Worm (Caenorhabditis elegans): ENCODE data around the gene fbxa-137.

Gene fbxa-137

ce11 chrV:2278543-2278942 is at the start of gene fbxa-137:
TSS of gene fbxa-137 (plus strand) at chrV:2278816.
- no peak for TF ChIP-seq nhr-43 (tag; optimal IDR thresholded peaks at IDR 0.05; ENCODE audit: poor library complexity, severe bottlenecking)

ce11 chrV:2230912-2231311 is 47.7 kb upstream of the fbxa-137 start, which contains the start of gene nhr-134:
TSS of gene nhr-134 (plus strand) at chrV:2231223.
- TF ChIP-seq ceh-16 (tag; optimal IDR thresholded peaks at IDR 0.05) (no peak), nhr-237 (tag; optimal IDR thresholded peaks at IDR 0.05) (no peak), pha-4 (tag; optimal IDR thresholded peaks at IDR 0.05) (peak; percentile 63), elt-2 (tag; optimal IDR thresholded peaks at IDR 0.05) (peak; percentile 53), elt-3 (tag; optimal IDR thresholded peaks at IDR 0.05) (no peak), snpc-4 (tag; optimal IDR thresholded peaks at IDR 0.05) (peak; percentile 34)

ce11 chrV:2233177-2233576 is 45.4 kb upstream of the fbxa-137 start, which contains the start of gene nhr-96:
TSS of gene nhr-96 (plus strand) at chrV:2233477.
- no peak for TF ChIP-seq snpc-4 (tag; optimal IDR thresholded peaks at IDR 0.05)
- no peak for TF ChIP-seq ztf-11 (tag; optimal IDR thresholded peaks at IDR 0.05)
- TF ChIP-seq ama-1 (optimal IDR thresholded peaks at IDR 0.05), result no peak
- TF ChIP-seq nhr-76 (tag; optimal IDR thresholded peaks at IDR 0.05), result no peak
- no peak for TF ChIP-seq ceh-9 (tag; optimal IDR thresholded peaks at IDR 0.05)
- no peak for TF ChIP-seq nhr-28 (tag; optimal IDR thresholded peaks at IDR 0.05)
- TF ChIP-seq nhr-25 (tag; optimal IDR thresholded peaks at IDR 0.05), result no peak
- TF ChIP-seq nfya-1 (tag; optimal IDR thresholded peaks at IDR 0.05; ENCODE audit: insufficient read depth), result no peak
- no peak for TF ChIP-seq nhr-43 (tag; optimal IDR thresholded peaks at IDR 0.05; ENCODE audit: poor library complexity, severe bottlenecking)
- TF ChIP-seq nhr-67 (tag; optimal IDR thresholded peaks at IDR 0.05), result no peak
- TF ChIP-seq ceh-82 (tag; optimal IDR thresholded peaks at IDR 0.05), result no peak
- no peak for TF ChIP-seq pha-4 (tag; optimal IDR thresholded peaks at IDR 0.05)
- no peak for TF ChIP-seq R02D3.7 (tag; optimal IDR thresholded peaks at IDR 0.05)
- no peak for TF ChIP-seq fos-1 (tag; optimal IDR thresholded peaks at IDR 0.05)
- no peak for TF ChIP-seq pqm-1 (tag; optimal IDR thresholded peaks at IDR 0.05)
- no peak for TF ChIP-seq skn-1 (tag; optimal IDR thresholded peaks at IDR 0.05)
- TF ChIP-seq lin-39 (tag; optimal IDR thresholded peaks at IDR 0.05), result no peak
- TF ChIP-seq fkh-2 (tag; optimal IDR thresholded peaks at IDR 0.05), result no peak
- no peak for TF ChIP-seq nhr-77 (tag; optimal IDR thresholded peaks at IDR 0.05)
- no peak for TF ChIP-seq hmg-11 (tag; optimal IDR thresholded peaks at IDR 0.05)

- no peak for TF ChIP-seq nhr-25 (tag; optimal IDR thresholded peaks at IDR 0.05)
- TF ChIP-seq ceh-16 (tag; optimal IDR thresholded peaks at IDR 0.05), result no peak
- no peak for TF ChIP-seq aly-2 (tag; optimal IDR thresholded peaks at IDR 0.05)
- TF ChIP-seq pqm-1 (tag; optimal IDR thresholded peaks at IDR 0.05), result peak; percentile 63
- TF ChIP-seq snpc-4 (tag; optimal IDR thresholded peaks at IDR 0.05), result no peak
- no peak for TF ChIP-seq mdl-1 (tag; optimal IDR thresholded peaks at IDR 0.05)
- TF ChIP-seq nhr-77 (tag; optimal IDR thresholded peaks at IDR 0.05), result no peak
- TF ChIP-seq ztf-11 (tag; optimal IDR thresholded peaks at IDR 0.05), result no peak
- TF ChIP-seq jun-1 (tag; optimal IDR thresholded peaks at IDR 0.05), result peak; percentile 25
- no peak for TF ChIP-seq daf-12 (tag; optimal IDR thresholded peaks at IDR 0.05)
- peak; percentile 39 for TF ChIP-seq pha-4 (tag; optimal IDR thresholded peaks at IDR 0.05)
- TF ChIP-seq nhr-237 (tag; optimal IDR thresholded peaks at IDR 0.05), result no peak
- no peak for TF ChIP-seq tbx-2 (tag; optimal IDR thresholded peaks at IDR 0.05)
- TF ChIP-seq lin-15B (tag; optimal IDR thresholded peaks at IDR 0.05), result no peak
- no peak for TF ChIP-seq nhr-76 (tag; optimal IDR thresholded peaks at IDR 0.05)
- TF ChIP-seq lsy-12 (tag; optimal IDR thresholded peaks at IDR 0.05), result no peak
- no peak for TF ChIP-seq zag-1 (tag; optimal IDR thresholded peaks at IDR 0.05)
- peak; percentile 47 for TF ChIP-seq hmg-11 (tag; optimal IDR thresholded peaks at IDR 0.05)
- peak; percentile 43 for TF ChIP-seq elt-2 (tag; optimal IDR thresholded peaks at IDR 0.05)
- TF ChIP-seq nfya-1 (tag; optimal IDR thresholded peaks at IDR 0.05; ENCODE audit: insufficient read depth), result peak; percentile 38
- TF ChIP-seq nhr-23 (tag; optimal IDR thresholded peaks at IDR 0.05), result no peak
- TF ChIP-seq unc-39 (tag; optimal IDR thresholded peaks at IDR 0.05), result no peak
Observed at ce11 chrV:2235848-2236247, 42.8 kb upstream of the fbxa-137 start, which contains the start of gene cyp-33C4. TSS of gene cyp-33C4 (plus strand) at chrV:2236140.

ce11 chrV:2238012-2238411 is 40.6 kb upstream of the fbxa-137 start:
- TF ChIP-seq pha-4 (tag; optimal IDR thresholded peaks at IDR 0.05), result peak; percentile 57
- TF ChIP-seq ama-1 (optimal IDR thresholded peaks at IDR 0.05), result no peak
- peak; percentile 26 for TF ChIP-seq elt-2 (tag; optimal IDR thresholded peaks at IDR 0.05)
- TF ChIP-seq nhr-76 (tag; optimal IDR thresholded peaks at IDR 0.05), result no peak
- no peak for TF ChIP-seq daf-12 (tag; optimal IDR thresholded peaks at IDR 0.05)
- TF ChIP-seq pqm-1 (tag; optimal IDR thresholded peaks at IDR 0.05), result peak; percentile 8
